Worm (Caenorhabditis elegans) whole organism, L2 larva: ENCODE results near the gene gpx-4.
A peak's percentile ranks its signal among the peaks of the same experiment; 100 is the strongest.

Experiments
- C34F6.9 ChIP-seq: fragments of 150-350 bp; optimal IDR thresholded peaks from 2 replicates; lab custom pipeline; 2014; ENCODE audit warnings: missing biosample characterization, missing genetic modification characterization
- F13H6.1 ChIP-seq: sonication (generic microtip); optimal IDR thresholded peaks from 2 replicates; lab custom pipeline; 2016; ENCODE audit warnings: missing genetic modification characterization, missing compliant biosample characterization
- R02D3.7 ChIP-seq: fragments of 150-350 bp; optimal IDR thresholded peaks from 2 replicates; lab custom pipeline; 2014; ENCODE audit warnings: missing biosample characterization, missing genetic modification characterization
- ZK546.5 ChIP-seq: sonication (generic microtip); optimal IDR thresholded peaks from 2 replicates; lab custom pipeline; 2017; ENCODE audit warnings: missing biosample characterization, missing genetic modification characterization
- alr-1 ChIP-seq: fragments of 150-350 bp; optimal IDR thresholded peaks from 2 replicates; lab custom pipeline; 2014; ENCODE audit warnings: missing biosample characterization, missing genetic modification characterization
- ama-1 ChIP-seq: fragments of 150-350 bp; optimal IDR thresholded peaks from 2 replicates; lab custom pipeline; 2018; ENCODE audit warnings: inconsistent platforms
- ceh-16 ChIP-seq: fragments of 150-350 bp; optimal IDR thresholded peaks from 2 replicates; lab custom pipeline; 2014; ENCODE audit warnings: missing biosample characterization, missing genetic modification characterization
- ceh-82 ChIP-seq: fragments of 150-350 bp; optimal IDR thresholded peaks from 2 replicates; lab custom pipeline; 2014; ENCODE audit warnings: missing biosample characterization, missing genetic modification characterization
- crh-2 ChIP-seq: sonication (generic microtip); optimal IDR thresholded peaks from 2 replicates; lab custom pipeline; 2017; ENCODE audit warnings: missing biosample characterization, missing genetic modification characterization
- dmd-4 ChIP-seq: sonication (generic microtip); optimal IDR thresholded peaks from 2 replicates; lab custom pipeline; 2017; ENCODE audit warnings: missing biosample characterization, missing genetic modification characterization
- egl-27 ChIP-seq: sonication (generic microtip); optimal IDR thresholded peaks from 3 replicates; lab custom pipeline; 2017; ENCODE audit warnings: missing biosample characterization, missing genetic modification reagents, missing genetic modification characterization
- elt-1 ChIP-seq: fragments of 150-350 bp; optimal IDR thresholded peaks from 2 replicates; lab custom pipeline; 2014; ENCODE audit warnings: missing biosample characterization, missing genetic modification characterization
- fos-1 ChIP-seq: fragments of 150-350 bp; optimal IDR thresholded peaks from 2 replicates; lab custom pipeline; 2014; ENCODE audit warnings: missing biosample characterization, missing genetic modification characterization
- gmeb-1 ChIP-seq: fragments of 150-350 bp; optimal IDR thresholded peaks from 2 replicates; lab custom pipeline; 2014; ENCODE audit warnings: missing biosample characterization, missing genetic modification characterization
- lin-11 ChIP-seq: fragments of 150-350 bp; sonication (generic microtip); optimal IDR thresholded peaks from 2 replicates; lab custom pipeline; 2014; ENCODE audit warnings: missing biosample characterization, missing genetic modification characterization, inconsistent platforms, mixed read lengths
- lin-13 ChIP-seq: fragments of 150-350 bp; optimal IDR thresholded peaks from 2 replicates; lab custom pipeline; 2014; ENCODE audit warnings: missing biosample characterization, missing genetic modification reagents, missing genetic modification characterization
- lin-39 ChIP-seq: fragments of 150-350 bp; optimal IDR thresholded peaks from 2 replicates; lab custom pipeline; 2014; ENCODE audit warnings: missing biosample characterization, missing genetic modification reagents, missing genetic modification characterization
- lsy-2 ChIP-seq, 2 experiments: fragments of 150-350 bp in 1 of 2; sonication (generic microtip) in 1 of 2; optimal IDR thresholded peaks; 2 replicates each; lab custom pipeline; 2014 to 2017; ENCODE audit warnings: missing biosample characterization in 2 of 2, missing genetic modification characterization in 2 of 2
- mbf-1 ChIP-seq: sonication (generic microtip); optimal IDR thresholded peaks from 2 replicates; lab custom pipeline; 2017; ENCODE audit warnings: missing biosample characterization, missing genetic modification characterization
- mdl-1 ChIP-seq, 2 experiments: fragments of 150-350 bp in 1 of 2; sonication (generic microtip) in 1 of 2; optimal IDR thresholded peaks; 2 replicates each; lab custom pipeline; 2017; ENCODE audit warnings: missing biosample characterization in 2 of 2, missing genetic modification characterization in 2 of 2
- nhr-10 ChIP-seq: sonication (generic microtip); optimal IDR thresholded peaks from 2 replicates; lab custom pipeline; 2017; ENCODE audit warnings: missing biosample characterization, missing genetic modification characterization
- nhr-11 ChIP-seq: fragments of 150-350 bp; optimal IDR thresholded peaks from 2 replicates; lab custom pipeline; 2014; ENCODE audit warnings: missing biosample characterization, missing genetic modification characterization
- nhr-129 ChIP-seq: fragments of 150-350 bp; optimal IDR thresholded peaks from 2 replicates; lab custom pipeline; 2014; ENCODE audit warnings: missing biosample characterization, missing genetic modification characterization
- nhr-21 ChIP-seq: fragments of 150-350 bp; optimal IDR thresholded peaks from 2 replicates; lab custom pipeline; 2014; ENCODE audit warnings: missing biosample characterization, missing genetic modification characterization
- nhr-237 ChIP-seq: fragments of 150-350 bp; optimal IDR thresholded peaks from 2 replicates; lab custom pipeline; 2014; ENCODE audit warnings: missing biosample characterization, missing genetic modification characterization
- nhr-25 ChIP-seq: fragments of 150-350 bp; sonication (generic microtip); optimal IDR thresholded peaks from 3 replicates; lab custom pipeline; 2014; ENCODE audit warnings: missing biosample characterization, missing genetic modification characterization
- nhr-77 ChIP-seq: fragments of 150-350 bp; optimal IDR thresholded peaks from 2 replicates; lab custom pipeline; 2014; ENCODE audit warnings: missing biosample characterization, missing genetic modification characterization
- peb-1 ChIP-seq: fragments of 150-350 bp; optimal IDR thresholded peaks from 2 replicates; lab custom pipeline; 2014; ENCODE audit warnings: missing biosample characterization, missing genetic modification characterization
- sem-4 ChIP-seq: fragments of 150-350 bp; optimal IDR thresholded peaks from 2 replicates; lab custom pipeline; 2014; ENCODE audit warnings: missing biosample characterization, missing genetic modification reagents, missing genetic modification characterization
- skn-1 ChIP-seq: sonication (generic microtip); optimal IDR thresholded peaks from 2 replicates; lab custom pipeline; 2017; ENCODE audit warnings: missing biosample characterization, missing genetic modification characterization
- sma-3 ChIP-seq: sonication (generic microtip); optimal IDR thresholded peaks from 2 replicates; lab custom pipeline; 2016; ENCODE audit warnings: missing genetic modification reagents, missing genetic modification characterization, missing compliant biosample characterization
- sma-9 ChIP-seq, 2 experiments: fragments of 150-350 bp in 1 of 2; sonication (generic microtip) in 1 of 2; optimal IDR thresholded peaks; 2 replicates each; lab custom pipeline; 2014 to 2016; ENCODE audit warnings: missing genetic modification characterization in 2 of 2, mild to moderate bottlenecking in 1 of 2, missing biosample characterization in 1 of 2, missing compliant biosample characterization in 1 of 2, missing genetic modification reagents in 1 of 2, moderate library complexity in 1 of 2
- snpc-4 ChIP-seq: fragments of 150-350 bp; optimal IDR thresholded peaks from 2 replicates; lab custom pipeline; 2014; ENCODE audit warnings: missing biosample characterization, missing genetic modification characterization
- unc-39 ChIP-seq: fragments of 150-350 bp; optimal IDR thresholded peaks from 2 replicates; lab custom pipeline; 2014; ENCODE audit warnings: missing biosample characterization, missing genetic modification characterization
- unc-55 ChIP-seq: fragments of 150-350 bp; sonication (generic microtip); optimal IDR thresholded peaks from 3 replicates; lab custom pipeline; 2014; ENCODE audit warnings: missing biosample characterization, missing genetic modification reagents, missing genetic modification characterization
- unc-62 ChIP-seq: fragments of 150-350 bp; optimal IDR thresholded peaks from 2 replicates; lab custom pipeline; 2014; ENCODE audit warnings: missing biosample characterization, missing genetic modification reagents, missing genetic modification characterization
- zag-1 ChIP-seq: fragments of 150-350 bp; optimal IDR thresholded peaks from 2 replicates; lab custom pipeline; 2014; ENCODE audit warnings: missing biosample characterization, missing genetic modification characterization
- ztf-1 ChIP-seq: fragments of 200-800 bp; sonication (Bioruptor generic); conservative IDR thresholded peaks from 2 replicates; pipeline ENCODE4 v1.3.6; 2022; ENCODE audit warnings: missing genetic modification characterization, missing compliant biosample characterization
- ztf-11 ChIP-seq: sonication (generic microtip); optimal IDR thresholded peaks from 2 replicates; lab custom pipeline; 2017; ENCODE audit warnings: missing biosample characterization, missing genetic modification characterization
- ztf-4 ChIP-seq: fragments of 150-350 bp; optimal IDR thresholded peaks from 2 replicates; lab custom pipeline; 2014; ENCODE audit warnings: missing biosample characterization, missing genetic modification characterization

gpx-4 gene

ce11 chrIV:2640950-2641349 lies 33.9 kb downstream of the gpx-4 start, which contains the start of the genes mdf-2 and nduv-3 (continued):
- peak in 1 of 2 experiments; percentile 9 for TF ChIP-seq mdl-1 (tag; optimal IDR thresholded peaks at IDR 0.05; lab: Kevin White, UChicago)
- TF ChIP-seq nhr-21 (tag; lab: Kevin White, UChicago), result peak; percentile 44
- no peak for TF ChIP-seq unc-39
- no peak for TF ChIP-seq ztf-1 (GFP tag; lab: Robert Waterston, UW)
- no peak for TF ChIP-seq nhr-237 (tag; lab: Kevin White, UChicago)
- no peak for TF ChIP-seq lin-39 (tag; lab: Kevin White, UChicago)
- TF ChIP-seq ztf-11 (tag; lab: Kevin White, UChicago), result no peak
- peak; percentile 31 for TF ChIP-seq nhr-77 (tag; lab: Kevin White, UChicago)
- peak; percentile 0 for TF ChIP-seq ZK546.5 (tag; lab: Kevin White, UChicago)
- no peak for TF ChIP-seq mbf-1
- TF ChIP-seq unc-62 (GFP tag; lab: Kevin White, UChicago), result no peak
- no peak for TF ChIP-seq nhr-11 (tag; lab: Kevin White, UChicago)
- no peak for TF ChIP-seq dmd-4 (tag; lab: Kevin White, UChicago)
- TF ChIP-seq ztf-4 (tag; lab: Kevin White, UChicago), result no peak
- peak; percentile 85 for TF ChIP-seq lin-13 (GFP tag; lab: Kevin White, UChicago)
- TF ChIP-seq lsy-2 (tag; optimal IDR thresholded peaks at IDR 0.05; lab: Kevin White, UChicago), result peak; percentile 88 to 90
- TF ChIP-seq peb-1 (tag; lab: Kevin White, UChicago), result no peak
- TF ChIP-seq F13H6.1 (tag; lab: Kevin White, UChicago), result peak; percentile 67
- peak; percentile 70 for TF ChIP-seq sma-9 (GFP tag; optimal IDR thresholded peaks at IDR 0.05; lab: Kevin White, UChicago)
- no peak for TF ChIP-seq sma-9 (tag; optimal IDR thresholded peaks at IDR 0.05; lab: Kevin White, UChicago)
- no peak for TF ChIP-seq nhr-10 (tag; lab: Kevin White, UChicago)
- peak; percentile 93 for TF ChIP-seq gmeb-1 (tag; lab: Kevin White, UChicago)
- no peak for TF ChIP-seq zag-1 (tag; lab: Kevin White, UChicago)
- peak; percentile 38 for TF ChIP-seq sem-4 (tag; lab: Kevin White, UChicago)

ce11 chrIV:2639666-2640273 lies 35.0 kb downstream of the gpx-4 start:
- TF ChIP-seq lin-11 (tag; lab: Kevin White, UChicago), result peak; percentile 22
- TF ChIP-seq unc-55 (GFP tag; lab: Kevin White, UChicago), result peak; percentile 33
- TF ChIP-seq lin-13 (GFP tag; lab: Kevin White, UChicago), result peak; percentile 1
- peak; percentile 16 for TF ChIP-seq sma-9 (GFP tag; optimal IDR thresholded peaks at IDR 0.05; lab: Kevin White, UChicago)
- TF ChIP-seq sma-9 (tag; optimal IDR thresholded peaks at IDR 0.05; lab: Kevin White, UChicago), result no peak
- TF ChIP-seq F13H6.1 (tag; lab: Kevin White, UChicago), result peak; percentile 18
- no peak for TF ChIP-seq dmd-4 (tag; lab: Kevin White, UChicago)
- TF ChIP-seq gmeb-1 (tag; lab: Kevin White, UChicago), result peak; percentile 46
- TF ChIP-seq lsy-2 (tag; optimal IDR thresholded peaks at IDR 0.05; lab: Kevin White, UChicago), result peak; percentile 41 to 50
- peak; percentile 23 for TF ChIP-seq sma-3
- TF ChIP-seq C34F6.9 (tag; lab: Kevin White, UChicago), result peak; percentile 4
- TF ChIP-seq R02D3.7 (tag; lab: Kevin White, UChicago), result no peak
- TF ChIP-seq nhr-129 (tag; lab: Kevin White, UChicago), result peak; percentile 45
- TF ChIP-seq snpc-4 (tag; lab: Kevin White, UChicago), result no peak
- TF ChIP-seq crh-2, result peak; percentile 17
- TF ChIP-seq, all 48 proteins: peak for 11

ce11 chrIV:2634992-2635391 lies 39.8 kb downstream of the gpx-4 start:
- TF ChIP-seq mdl-1 (tag; optimal IDR thresholded peaks at IDR 0.05; lab: Kevin White, UChicago) (no peak), ztf-4 (tag; lab: Kevin White, UChicago) (no peak), ceh-82 (tag; lab: Kevin White, UChicago) (no peak), skn-1 (tag; lab: Kevin White, UChicago) (no peak), sma-3 (no peak), ceh-16 (no peak), ztf-1 (GFP tag; lab: Robert Waterston, UW) (no peak), unc-55 (GFP tag; lab: Kevin White, UChicago) (no peak)
- TF ChIP-seq, all 48 proteins: peak for 0

- TF ChIP-seq nhr-25 (no peak), R02D3.7 (tag; lab: Kevin White, UChicago) (no peak), ama-1 (no peak), lin-13 (GFP tag; lab: Kevin White, UChicago) (no peak), ztf-11 (tag; lab: Kevin White, UChicago) (no peak), elt-1 (tag; lab: Kevin White, UChicago) (no peak), dmd-4 (tag; lab: Kevin White, UChicago) (no peak), unc-39 (no peak), mbf-1 (no peak), alr-1 (tag; lab: Kevin White, UChicago) (no peak), ZK546.5 (tag; lab: Kevin White, UChicago) (no peak), nhr-21 (tag; lab: Kevin White, UChicago) (no peak), gmeb-1 (tag; lab: Kevin White, UChicago) (no peak), unc-55 (GFP tag; lab: Kevin White, UChicago) (no peak), sma-3 (no peak), egl-27 (tag; lab: Kevin White, UChicago) (no peak), ztf-4 (tag; lab: Kevin White, UChicago) (no peak), fos-1 (no peak)
Observed at ce11 chrIV:2630145-2630544, 44.7 kb downstream of the gpx-4 start.
